Fruit fly (Drosophila melanogaster): Measurements from ENCODE around the gene CatB.

dm6 chr2L:8736383-8736782 lies 31.0 kb downstream of the CatB start:
- no peak for TF ChIP-seq CG8478 (optimal IDR thresholded peaks at IDR 0.05)
- no peak for TF ChIP-seq usp (GFP tag; optimal IDR thresholded peaks at IDR 0.05)
